Worm (Caenorhabditis elegans): ENCODE results near the gene rga-1.
"Not testable (repeated sequence)": the region's sequence is repeated elsewhere in the genome, so short reads cannot be mapped to it uniquely, and the experiment has no call there.

DNA sequence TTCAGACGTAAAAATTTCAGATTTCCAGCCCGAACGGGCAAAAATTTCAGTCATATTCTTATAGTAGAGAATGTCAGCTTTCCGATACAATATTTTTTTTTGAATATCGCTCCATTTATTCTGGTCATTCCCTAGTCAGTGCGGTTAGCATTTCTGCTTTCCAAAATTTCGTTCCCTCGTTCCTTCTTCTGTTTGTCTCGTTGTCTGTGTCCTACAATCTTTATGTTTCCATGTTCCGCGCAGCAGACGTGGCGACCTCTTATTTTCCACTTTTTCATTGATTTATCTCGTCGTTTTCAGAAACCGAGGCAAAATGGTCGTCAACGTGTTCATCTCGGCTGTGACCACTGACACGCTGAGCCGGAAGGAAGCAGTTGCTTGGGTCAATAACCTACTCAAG, 22.3 kb upstream of the rga-1 start, which contains the start of gene ebp-2:
- not testable (repeated sequence) for TF ChIP-seq flt-1 (GFP tag; IDR thresholded peaks at IDR 0.05); klf-2 (GFP tag; conservative IDR thresholded peaks at IDR 0.05); cog-1 (tag; optimal IDR thresholded peaks at IDR 0.05)
